Worm (Caenorhabditis elegans): ENCODE measurements around the gene mam-3.
"Not testable (repeated sequence)": the region's sequence is repeated elsewhere in the genome, so short reads cannot be mapped to it uniquely, and the experiment has no call there.

- not testable (repeated sequence) for TF ChIP-seq nhr-179 (tag; optimal IDR thresholded peaks at IDR 0.05); dpff-1 (tag; optimal IDR thresholded peaks at IDR 0.05); lin-35 (GFP tag; optimal IDR thresholded peaks at IDR 0.05); zfh-2 (GFP tag; conservative IDR thresholded peaks at IDR 0.05); T26A5.8 (tag; optimal IDR thresholded peaks at IDR 0.05); tbx-9 (tag; optimal IDR thresholded peaks at IDR 0.05; ENCODE audit: borderline replicate concordance); ceh-40 (GFP tag; IDR thresholded peaks at IDR 0.05); ccch-3 (GFP tag; optimal IDR thresholded peaks at IDR 0.05); lin-26 (GFP tag; IDR thresholded peaks at IDR 0.05)
- peak; percentile 25; the same call in 1 of the 2 replicates for TF ChIP-seq egrh-3 (GFP tag; IDR thresholded peaks at IDR 0.05)
Measured at ce11 chrIV:13455200-13455599, 10.0 kb upstream of the mam-3 start, which contains the start of gene Y38H8A.7.

Measured in whole organism, young adult.